Fruit fly (Drosophila melanogaster): ENCODE data around the gene tgo.

- no peak for TF ChIP-seq CG7745 (tag; optimal IDR thresholded peaks at IDR 0.05)
- TF ChIP-seq CG17328 (GFP tag; IDR thresholded peaks at IDR 0.05), result no peak
- no peak for TF ChIP-seq p53 (GFP tag; optimal IDR thresholded peaks at IDR 0.05)
- TF ChIP-seq CG6765 (GFP tag; optimal IDR thresholded peaks at IDR 0.05), result no peak
- TF ChIP-seq sim (GFP tag; IDR thresholded peaks at IDR 0.05), result no peak
- TF ChIP-seq CG11695 (GFP tag; IDR thresholded peaks at IDR 0.05), result no peak
- no peak for TF ChIP-seq Abd-B (GFP tag; optimal IDR thresholded peaks at IDR 0.05)
- no peak for TF ChIP-seq CG8924 (tag; optimal IDR thresholded peaks at IDR 0.05)
- no peak for TF ChIP-seq Taf1 (GFP tag; IDR thresholded peaks at IDR 0.05)
- TF ChIP-seq ewg (GFP tag; optimal IDR thresholded peaks at IDR 0.05), result no peak
- TF ChIP-seq CG9727 (GFP tag; optimal IDR thresholded peaks at IDR 0.05), result no peak
- no peak for TF ChIP-seq Hey (tag; optimal IDR thresholded peaks at IDR 0.05)
- TF ChIP-seq CG12071 (GFP tag; optimal IDR thresholded peaks at IDR 0.05), result no peak
Measured at dm6 chr3R:8970707-8971106, 49.1 kb downstream of the tgo start.

Data from whole organism, embryonic.